Fruit fly (Drosophila melanogaster) whole organism, pupa: ENCODE results near the gene up.

Experiments used
- CG10348 ChIP-seq: fragments of 200-800 bp; sonication (Bioruptor generic); IDR thresholded peaks from 2 replicates; pipeline ENCODE4 v1.3.6; 2022; ENCODE audit warnings: missing biosample characterization, missing genetic modification characterization
- CG12605 ChIP-seq: fragments of 200-800 bp; sonication (Bioruptor generic); IDR thresholded peaks from 2 replicates; pipeline ENCODE4 v1.3.6; 2022; ENCODE audit warnings: missing biosample characterization, missing genetic modification characterization
- CG13204 ChIP-seq: fragments of 200-800 bp; sonication (Bioruptor generic); optimal IDR thresholded peaks from 2 replicates; lab custom pipeline; 2018; ENCODE audit warnings: missing biosample characterization, mild to moderate bottlenecking, missing genetic modification characterization, moderate library complexity
- CG14655 ChIP-seq: fragments of 200-800 bp; sonication (Bioruptor generic); optimal IDR thresholded peaks from 3 replicates; lab custom pipeline; 2017; ENCODE audit warnings: mild to moderate bottlenecking, missing biosample characterization, missing genetic modification reagents, missing genetic modification characterization
- CG15710 ChIP-seq: fragments of 200-800 bp; sonication (Bioruptor generic); optimal IDR thresholded peaks from 2 replicates; lab custom pipeline; 2018; ENCODE audit warnings: missing biosample characterization, mild to moderate bottlenecking, missing genetic modification characterization, moderate library complexity
- CG17806 ChIP-seq: fragments of 200-800 bp; sonication (Bioruptor generic); optimal IDR thresholded peaks from 2 replicates; lab custom pipeline; 2018; ENCODE audit warnings: missing biosample characterization, mild to moderate bottlenecking, missing genetic modification characterization, moderate library complexity
- CG32121 ChIP-seq: fragments of 200-800 bp; sonication (Bioruptor generic); IDR thresholded peaks from 2 replicates; pipeline ENCODE4 v1.3.6; 2022; ENCODE audit warnings: missing biosample characterization, missing genetic modification characterization
- CG34367 ChIP-seq: fragments of 200-800 bp; sonication (Bioruptor generic); optimal IDR thresholded peaks from 2 replicates; lab custom pipeline; 2018; ENCODE audit warnings: missing biosample characterization, mild to moderate bottlenecking, missing genetic modification characterization
- CG4496 ChIP-seq: fragments of 200-800 bp; sonication (Bioruptor generic); IDR thresholded peaks from 3 replicates; pipeline ENCODE4 v1.3.6; 2022; ENCODE audit warnings: missing biosample characterization, missing genetic modification characterization
- CG8159 ChIP-seq: fragments of 200-800 bp; sonication (Bioruptor generic); optimal IDR thresholded peaks from 3 replicates; lab custom pipeline; 2018; ENCODE audit warnings: missing biosample characterization, mild to moderate bottlenecking, missing genetic modification characterization, moderate library complexity
- CG8301 ChIP-seq: fragments of 200-800 bp; sonication (Bioruptor generic); optimal IDR thresholded peaks from 2 replicates; lab custom pipeline; 2018; ENCODE audit warnings: missing biosample characterization, mild to moderate bottlenecking, missing genetic modification characterization
- CG9948 ChIP-seq: fragments of 200-800 bp; sonication (Bioruptor generic); optimal IDR thresholded peaks from 2 replicates; lab custom pipeline; 2018; ENCODE audit warnings: missing biosample characterization, mild to moderate bottlenecking, missing genetic modification characterization, moderate library complexity
- D1 ChIP-seq: fragments of 200-800 bp; sonication (Bioruptor generic); optimal IDR thresholded peaks from 2 replicates; lab custom pipeline; 2018; ENCODE audit warnings: missing biosample characterization, mild to moderate bottlenecking, missing genetic modification characterization, moderate library complexity
- EcR ChIP-seq: fragments of 200-800 bp; sonication (Bioruptor generic); optimal IDR thresholded peaks from 3 replicates; lab custom pipeline; 2019; ENCODE audit warnings: missing biosample characterization, missing genetic modification characterization, mild to moderate bottlenecking, moderate library complexity, missing genetic modification reagents
- Ets98B ChIP-seq: fragments of 200-800 bp; sonication (Bioruptor generic); IDR thresholded peaks from 2 replicates; pipeline ENCODE4 v1.3.6; 2022; ENCODE audit warnings: missing biosample characterization, missing genetic modification characterization
- Pif1A ChIP-seq: fragments of 200-800 bp; sonication (Bioruptor generic); optimal IDR thresholded peaks from 3 replicates; lab custom pipeline; 2016; ENCODE audit warnings: missing biosample characterization, missing genetic modification characterization
- Pif1B ChIP-seq: fragments of 200-800 bp; sonication (Bioruptor generic); optimal IDR thresholded peaks from 3 replicates; lab custom pipeline; 2016; ENCODE audit warnings: missing biosample characterization, missing genetic modification characterization
- Snoo ChIP-seq: fragments of 200-800 bp; sonication (Bioruptor generic); optimal IDR thresholded peaks from 3 replicates; lab custom pipeline; 2017; ENCODE audit warnings: missing biosample characterization, mild to moderate bottlenecking, missing genetic modification characterization, inconsistent platforms
- fd96Ca ChIP-seq: fragments of 200-800 bp; sonication (Bioruptor generic); IDR thresholded peaks from 3 replicates; pipeline ENCODE4 v1.3.6; 2022; ENCODE audit warnings: missing biosample characterization, missing genetic modification characterization
- gl ChIP-seq: fragments of 200-800 bp; sonication (Bioruptor generic); optimal IDR thresholded peaks from 2 replicates; lab custom pipeline; 2018; ENCODE audit warnings: missing biosample characterization, mild to moderate bottlenecking, missing genetic modification characterization
- rn ChIP-seq: fragments of 200-800 bp; sonication (Bioruptor generic); IDR thresholded peaks from 2 replicates; pipeline ENCODE4 v1.3.6; 2022; ENCODE audit warnings: missing biosample characterization, missing genetic modification characterization

Gene up

dm6 chrX:13633298-13633891 lies 31.0 kb upstream of the up start:
- no peak for TF ChIP-seq Pif1A (GFP tag; lab: Kevin White, UChicago)
- TF ChIP-seq rn (GFP tag; lab: Robert Waterston, UW), result no peak
- TF ChIP-seq Pif1B (GFP tag; lab: Kevin White, UChicago), result no peak
- TF ChIP-seq gl (tag; lab: Kevin White, UChicago), result no peak
- TF ChIP-seq CG15710 (tag; lab: Kevin White, UChicago), result no peak
- no peak for TF ChIP-seq CG10348 (GFP tag; lab: Robert Waterston, UW)
- no peak for TF ChIP-seq CG32121 (GFP tag; lab: Robert Waterston, UW)
- TF ChIP-seq CG8301 (tag; lab: Kevin White, UChicago), result no peak
- TF ChIP-seq Snoo (tag; lab: Kevin White, UChicago), result no peak
- TF ChIP-seq CG8159 (tag; lab: Kevin White, UChicago), result no peak
- no peak for TF ChIP-seq CG34367 (tag; lab: Kevin White, UChicago)
- TF ChIP-seq CG17806 (tag; lab: Kevin White, UChicago), result no peak
- TF ChIP-seq Ets98B (GFP tag; lab: Robert Waterston, UW), result no peak
- no peak for TF ChIP-seq CG4496 (GFP tag; lab: Robert Waterston, UW)
- no peak for TF ChIP-seq CG9948 (tag; lab: Kevin White, UChicago)
- no peak for TF ChIP-seq fd96Ca (GFP tag; lab: Robert Waterston, UW)
- TF ChIP-seq D1, result no peak
- no peak for TF ChIP-seq CG13204 (GFP tag; lab: Kevin White, UChicago)

dm6 chrX:13632606-13633005 lies 30.2 kb upstream of the up start:
- TF ChIP-seq CG8159 (tag; lab: Kevin White, UChicago) (no peak), CG14655 (no peak), Pif1A (GFP tag; lab: Kevin White, UChicago) (no peak), fd96Ca (GFP tag; lab: Robert Waterston, UW) (no peak), Snoo (tag; lab: Kevin White, UChicago) (no peak), gl (tag; lab: Kevin White, UChicago) (no peak), CG32121 (GFP tag; lab: Robert Waterston, UW) (no peak), Pif1B (GFP tag; lab: Kevin White, UChicago) (no peak), CG12605 (GFP tag; lab: Robert Waterston, UW) (no peak)
- TF ChIP-seq, all 21 proteins: peak for 0

- TF ChIP-seq Pif1A (GFP tag; lab: Kevin White, UChicago), result no peak
- no peak for TF ChIP-seq EcR (GFP tag; lab: Kevin White, UChicago)
- TF ChIP-seq CG14655, result peak; percentile 18
- no peak for TF ChIP-seq fd96Ca (GFP tag; lab: Robert Waterston, UW)
- no peak for TF ChIP-seq D1
- TF ChIP-seq CG13204 (GFP tag; lab: Kevin White, UChicago), result no peak
- no peak for TF ChIP-seq CG10348 (GFP tag; lab: Robert Waterston, UW)
- peak; percentile 20 for TF ChIP-seq Snoo (tag; lab: Kevin White, UChicago)
- TF ChIP-seq rn (GFP tag; lab: Robert Waterston, UW), result no peak
- TF ChIP-seq Pif1B (GFP tag; lab: Kevin White, UChicago), result no peak
- peak; percentile 47; the same call in 1 of the 2 replicates for TF ChIP-seq CG32121 (GFP tag; lab: Robert Waterston, UW)
- no peak for TF ChIP-seq Ets98B (GFP tag; lab: Robert Waterston, UW)
- TF ChIP-seq gl (tag; lab: Kevin White, UChicago), result no peak
- peak; percentile 29 for TF ChIP-seq CG8301 (tag; lab: Kevin White, UChicago)
- TF ChIP-seq CG17806 (tag; lab: Kevin White, UChicago), result no peak
- 0 out of 3 replicates have a peak, but pooled peaks have one; percentile 36 for TF ChIP-seq CG4496 (GFP tag; lab: Robert Waterston, UW)
- TF ChIP-seq CG34367 (tag; lab: Kevin White, UChicago), result no peak
- 0 out of 2 replicates have a peak, but pooled peaks have one; percentile 38 for TF ChIP-seq CG12605 (GFP tag; lab: Robert Waterston, UW)
- TF ChIP-seq CG9948 (tag; lab: Kevin White, UChicago), result peak; percentile 6
- TF ChIP-seq CG15710 (tag; lab: Kevin White, UChicago), result no peak
- TF ChIP-seq CG8159 (tag; lab: Kevin White, UChicago), result no peak
- TF ChIP-seq, all 21 proteins: peak for 7
Measured at dm6 chrX:13630290-13630900, 28.0 kb upstream of the up start.

- TF ChIP-seq CG10348 (GFP tag; lab: Robert Waterston, UW) (no peak), CG14655 (no peak), gl (tag; lab: Kevin White, UChicago) (no peak), CG32121 (GFP tag; lab: Robert Waterston, UW) (no peak), rn (GFP tag; lab: Robert Waterston, UW) (no peak), CG34367 (tag; lab: Kevin White, UChicago) (no peak), CG12605 (GFP tag; lab: Robert Waterston, UW) (no peak), CG17806 (tag; lab: Kevin White, UChicago) (no peak), CG15710 (tag; lab: Kevin White, UChicago) (no peak)
Measured at dm6 chrX:13629414-13629813, 27.0 kb upstream of the up start.

dm6 chrX:13627855-13628254 lies 25.5 kb upstream of the up start:
- no peak for TF ChIP-seq gl (tag; lab: Kevin White, UChicago)
- TF ChIP-seq, all 21 proteins: peak for 0

dm6 chrX:13626579-13626894 lies 24.2 kb upstream of the up start:
- TF ChIP-seq CG9948 (tag; lab: Kevin White, UChicago) (peak; percentile 38), CG8159 (tag; lab: Kevin White, UChicago) (peak; percentile 45), CG8301 (tag; lab: Kevin White, UChicago) (peak; percentile 35), CG12605 (GFP tag; lab: Robert Waterston, UW) (0 out of 2 replicates have a peak, but pooled peaks have one; percentile 13), fd96Ca (GFP tag; lab: Robert Waterston, UW) (no peak), Pif1B (GFP tag; lab: Kevin White, UChicago) (peak; percentile 6), Pif1A (GFP tag; lab: Kevin White, UChicago) (no peak), CG32121 (GFP tag; lab: Robert Waterston, UW) (no peak), CG15710 (tag; lab: Kevin White, UChicago) (peak; percentile 25), CG13204 (GFP tag; lab: Kevin White, UChicago) (no peak), CG34367 (tag; lab: Kevin White, UChicago) (peak; percentile 4), CG4496 (GFP tag; lab: Robert Waterston, UW) (peak; percentile 55; the same call in 1 of the 3 replicates), rn (GFP tag; lab: Robert Waterston, UW) (no peak)
